Fruit fly (Drosophila melanogaster): ENCODE data around the gene Alg14.

The Alg14 gene

dm6 chrX:15475367-15475789 lies 3.4 kb downstream of the Alg14 start, which contains the start of gene mh (continued):
- no peak for TF ChIP-seq pan (optimal IDR thresholded peaks at IDR 0.05)
- no peak for TF ChIP-seq pan (GFP tag; optimal IDR thresholded peaks at IDR 0.05 in 1 of 2, IDR thresholded peaks at IDR 0.05 in 1 of 2)
- TF ChIP-seq CG3838 (GFP tag; optimal IDR thresholded peaks at IDR 0.05), result no peak
- TF ChIP-seq CG8089 (GFP tag; optimal IDR thresholded peaks at IDR 0.05), result no peak
- peak; percentile 48 for TF ChIP-seq CG3847 (GFP tag; IDR thresholded peaks at IDR 0.05)
- TF ChIP-seq bsh (GFP tag; optimal IDR thresholded peaks at IDR 0.05), result peak in 1 of 2 experiments; percentile 10
- no peak for TF ChIP-seq sna (GFP tag; IDR thresholded peaks at IDR 0.05; ENCODE audit: partially characterized antibody)
- no peak for TF ChIP-seq CG4730 (GFP tag; IDR thresholded peaks at IDR 0.05)
- no peak for TF ChIP-seq Kr (GFP tag; optimal IDR thresholded peaks at IDR 0.05)
- peak; percentile 30; the same call in 1 of the 2 replicates for TF ChIP-seq CG14441 (GFP tag; IDR thresholded peaks at IDR 0.05)
- no peak for TF ChIP-seq Blimp-1 (GFP tag; optimal IDR thresholded peaks at IDR 0.05)
- TF ChIP-seq CG15479 (GFP tag; optimal IDR thresholded peaks at IDR 0.05), result no peak
- no peak for TF ChIP-seq B-H1 (GFP tag; IDR thresholded peaks at IDR 0.05)
- no peak for TF ChIP-seq Lpt (GFP tag; optimal IDR thresholded peaks at IDR 0.05)
- no peak for TF ChIP-seq NfI (GFP tag; optimal IDR thresholded peaks at IDR 0.05)
- no peak for TF ChIP-seq CG4707 (GFP tag; optimal IDR thresholded peaks at IDR 0.05)
- TF ChIP-seq dpn (GFP tag; optimal IDR thresholded peaks at IDR 0.05), result peak in 1 of 2 experiments; percentile 49
- no peak for TF ChIP-seq CG11695 (GFP tag; IDR thresholded peaks at IDR 0.05)
- no peak for TF ChIP-seq ATbp (GFP tag; optimal IDR thresholded peaks at IDR 0.05)
- TF ChIP-seq corto (GFP tag; optimal IDR thresholded peaks at IDR 0.05), result no peak
- TF ChIP-seq grau (tag; optimal IDR thresholded peaks at IDR 0.05), result peak; percentile 55
- TF ChIP-seq wdn (GFP tag; IDR thresholded peaks at IDR 0.05), result no peak
- peak; percentile 79 for TF ChIP-seq CG6791 (GFP tag; IDR thresholded peaks at IDR 0.05; ENCODE audit: partially characterized antibody)
- peak in 1 of 2 experiments; percentile 42 for TF ChIP-seq crp (GFP tag; optimal IDR thresholded peaks at IDR 0.05)
- TF ChIP-seq MESR4 (GFP tag; optimal IDR thresholded peaks at IDR 0.05), result no peak
- no peak for TF ChIP-seq CG33557 (GFP tag; optimal IDR thresholded peaks at IDR 0.05)
- no peak for TF ChIP-seq gcm2 (GFP tag; optimal IDR thresholded peaks at IDR 0.05)
- TF ChIP-seq E2f2 (GFP tag; IDR thresholded peaks at IDR 0.05), result peak; percentile 83
- no peak for TF ChIP-seq fru (optimal IDR thresholded peaks at IDR 0.05)
- TF ChIP-seq kay (GFP tag; optimal IDR thresholded peaks at IDR 0.05), result no peak
- peak; percentile 5 for TF ChIP-seq jumu (GFP tag; optimal IDR thresholded peaks at IDR 0.05)
- 0 out of 4 replicates have a peak, but pooled peaks have one; percentile 62 for TF ChIP-seq chinmo (GFP tag; IDR thresholded peaks at IDR 0.05; ENCODE audit: partially characterized antibody)
- TF ChIP-seq repo (GFP tag; optimal IDR thresholded peaks at IDR 0.05), result no peak
- peak; percentile 58 for TF ChIP-seq HLH4C (GFP tag; IDR thresholded peaks at IDR 0.05; ENCODE audit: partially characterized antibody)
- no peak for TF ChIP-seq CG34376 (GFP tag; optimal IDR thresholded peaks at IDR 0.05)
- no peak for TF ChIP-seq kah (GFP tag; optimal IDR thresholded peaks at IDR 0.05)
- TF ChIP-seq jigr1 (GFP tag; IDR thresholded peaks at IDR 0.05), result no peak
- no peak for TF ChIP-seq CG12744 (GFP tag; optimal IDR thresholded peaks at IDR 0.05)
- TF ChIP-seq CG10431 (GFP tag; optimal IDR thresholded peaks at IDR 0.05), result no peak
- TF ChIP-seq ftz-f1 (GFP tag; optimal IDR thresholded peaks at IDR 0.05), result no peak
- no peak for TF ChIP-seq Camta (GFP tag; optimal IDR thresholded peaks at IDR 0.05)
- no peak for TF ChIP-seq CTCF (GFP tag; optimal IDR thresholded peaks at IDR 0.05)
- TF ChIP-seq CG12769 (tag; optimal IDR thresholded peaks at IDR 0.05), result no peak
- peak; percentile 42; the same call in 1 of the 2 replicates for TF ChIP-seq tna (GFP tag; IDR thresholded peaks at IDR 0.05; ENCODE audit: partially characterized antibody)
- TF ChIP-seq CG32532 (GFP tag; IDR thresholded peaks at IDR 0.05), result no peak
- peak; percentile 46 for TF ChIP-seq CG9727 (GFP tag; optimal IDR thresholded peaks at IDR 0.05)
- TF ChIP-seq tup (GFP tag; optimal IDR thresholded peaks at IDR 0.05), result no peak
- TF ChIP-seq bab2 (GFP tag; optimal IDR thresholded peaks at IDR 0.05), result no peak
- no peak for TF ChIP-seq pb (GFP tag; optimal IDR thresholded peaks at IDR 0.05)
- TF ChIP-seq row (GFP tag; IDR thresholded peaks at IDR 0.05), result peak; percentile 57
- no peak for TF ChIP-seq E2f1 (GFP tag; IDR thresholded peaks at IDR 0.05)
- TF ChIP-seq amos (GFP tag; IDR thresholded peaks at IDR 0.05; ENCODE audit: partially characterized antibody), result peak; percentile 75
